Worm (Caenorhabditis elegans): ENCODE data around the gene msp-152.
A peak's percentile ranks its signal among the peaks of the same experiment; 100 is the strongest.

The msp-152 gene

ce11 chrII:4955353-4955752, 22.5 kb downstream of the msp-152 start, which contains the start of gene pbs-3 (continued):
- TF ChIP-seq pag-3 (tag; optimal IDR thresholded peaks at IDR 0.05; ENCODE audit: borderline replicate concordance, insufficient read depth) (no peak), egl-27 (tag; optimal IDR thresholded peaks at IDR 0.05) (no peak), fkh-8 (tag; optimal IDR thresholded peaks at IDR 0.05) (peak; percentile 65), lsy-2 (tag; optimal IDR thresholded peaks at IDR 0.05) (peak; percentile 52 to 85), elt-2 (tag; optimal IDR thresholded peaks at IDR 0.05) (peak; percentile 46), F16B12.6 (tag; optimal IDR thresholded peaks at IDR 0.05) (peak; percentile 56), aha-1 (tag; optimal IDR thresholded peaks at IDR 0.05) (no peak), ceh-88 (GFP tag; IDR thresholded peaks at IDR 0.05) (no peak), lin-14 (GFP tag; optimal IDR thresholded peaks at IDR 0.05) (peak; percentile 53), hlh-17 (GFP tag; optimal IDR thresholded peaks at IDR 0.05; ENCODE audit: borderline replicate concordance) (no peak), alr-1 (tag; optimal IDR thresholded peaks at IDR 0.05; ENCODE audit: borderline replicate concordance) (no peak), Y116A8C.19 (tag; optimal IDR thresholded peaks at IDR 0.05; ENCODE audit: borderline replicate concordance) (no peak), nhr-85 (tag) (no peak), grh-1 (GFP tag; IDR thresholded peaks at IDR 0.05) (no peak), unc-130 (tag; optimal IDR thresholded peaks at IDR 0.05) (peak; percentile 65), hpl-2 (GFP tag; optimal IDR thresholded peaks at IDR 0.05) (peak; percentile 19), ets-5 (GFP tag; IDR thresholded peaks at IDR 0.05) (no peak), pax-3 (tag; optimal IDR thresholded peaks at IDR 0.05) (no peak), efl-3 (GFP tag; optimal IDR thresholded peaks at IDR 0.05) (no peak), fkh-4 (tag; optimal IDR thresholded peaks at IDR 0.05; ENCODE audit: borderline replicate concordance) (no peak), snu-23 (GFP tag; optimal IDR thresholded peaks at IDR 0.05) (peak; percentile 67), sptf-1 (tag; optimal IDR thresholded peaks at IDR 0.05) (no peak), nhr-90 (tag; optimal IDR thresholded peaks at IDR 0.05; ENCODE audit: poor library complexity) (peak; percentile 49), tlp-1 (tag; optimal IDR thresholded peaks at IDR 0.05) (no peak), tbx-2 (tag; optimal IDR thresholded peaks at IDR 0.05) (peak; percentile 39), ceh-8 (GFP tag; optimal IDR thresholded peaks at IDR 0.05) (no peak), jun-1 (tag; optimal IDR thresholded peaks at IDR 0.05) (peak; percentile 2), blmp-1 (tag; optimal IDR thresholded peaks at IDR 0.05) (peak; percentile 67), nhr-237 (tag; optimal IDR thresholded peaks at IDR 0.05) (peak; percentile 0), dpl-1 (GFP tag; optimal IDR thresholded peaks at IDR 0.05) (peak; percentile 63 to 76 (median 68)), swsn-7 (tag; optimal IDR thresholded peaks at IDR 0.05) (peak; percentile 37), efl-1 (optimal IDR thresholded peaks at IDR 0.05) (peak; percentile 71 to 73), efl-1 (GFP tag; optimal IDR thresholded peaks at IDR 0.05 in 1 of 2) (peak; percentile 65 to 94), aly-2 (tag; optimal IDR thresholded peaks at IDR 0.05) (peak; percentile 23), ztf-11 (tag; optimal IDR thresholded peaks at IDR 0.05) (peak in 1 of 2 experiments; percentile 57), ces-1 (GFP tag; optimal IDR thresholded peaks at IDR 0.05) (no peak), nhr-76 (tag; optimal IDR thresholded peaks at IDR 0.05) (no peak), xbp-1 (tag; optimal IDR thresholded peaks at IDR 0.05) (peak; percentile 41), C16A3.4 (tag; optimal IDR thresholded peaks at IDR 0.05) (peak; percentile 86), nhr-19 (GFP tag; conservative IDR thresholded peaks at IDR 0.05) (0 out of 2 replicates have a peak, but pooled peaks have one; percentile 5), rnt-1 (tag; optimal IDR thresholded peaks at IDR 0.05) (peak; percentile 85), zag-1 (tag; optimal IDR thresholded peaks at IDR 0.05) (no peak), nhr-71 (tag; optimal IDR thresholded peaks at IDR 0.05) (peak; percentile 64)

- TF ChIP-seq aha-1 (tag; optimal IDR thresholded peaks at IDR 0.05) (no peak), blmp-1 (tag; optimal IDR thresholded peaks at IDR 0.05) (peak; percentile 7), lin-14 (GFP tag; optimal IDR thresholded peaks at IDR 0.05) (peak; percentile 22), zag-1 (tag; optimal IDR thresholded peaks at IDR 0.05) (no peak), pag-3 (tag; optimal IDR thresholded peaks at IDR 0.05; ENCODE audit: borderline replicate concordance, insufficient read depth) (no peak), hpl-2 (GFP tag; optimal IDR thresholded peaks at IDR 0.05) (no peak), swsn-7 (tag; optimal IDR thresholded peaks at IDR 0.05) (no peak), zip-4 (GFP tag; optimal IDR thresholded peaks at IDR 0.05) (no peak), skn-1 (tag; optimal IDR thresholded peaks at IDR 0.05) (no peak), snpc-4 (tag; optimal IDR thresholded peaks at IDR 0.05) (no peak), C34B4.2 (tag; optimal IDR thresholded peaks at IDR 0.05) (no peak), lsy-2 (tag; optimal IDR thresholded peaks at IDR 0.05) (peak; percentile 12 to 46), unc-62 (GFP tag; optimal IDR thresholded peaks at IDR 0.05) (no peak), snu-23 (GFP tag; optimal IDR thresholded peaks at IDR 0.05) (peak; percentile 12), ceh-88 (GFP tag; IDR thresholded peaks at IDR 0.05) (no peak), pax-3 (tag; optimal IDR thresholded peaks at IDR 0.05) (no peak), nhr-77 (tag; optimal IDR thresholded peaks at IDR 0.05) (no peak), nhr-20 (tag; optimal IDR thresholded peaks at IDR 0.05) (no peak), F16B12.6 (tag; optimal IDR thresholded peaks at IDR 0.05) (no peak), xbp-1 (tag; optimal IDR thresholded peaks at IDR 0.05) (no peak), efl-1 (optimal IDR thresholded peaks at IDR 0.05) (peak; percentile 40 to 51), efl-1 (GFP tag; optimal IDR thresholded peaks at IDR 0.05 in 1 of 2) (peak; percentile 51 to 55), unc-130 (tag; optimal IDR thresholded peaks at IDR 0.05) (no peak), ceh-90 (tag; optimal IDR thresholded peaks at IDR 0.05) (no peak)
These were observed 26.9 kb downstream of the msp-152 start, which contains the start of gene ulp-2 for ce11 chrII:4959719-4960118. Gene ulp-2, minus strand, starts transcription at chrII:4959876.
